Fruit fly (Drosophila melanogaster) whole organism, pupa: ENCODE data around the gene vn.

Source experiments
- CG10348 ChIP-seq: fragments of 200-800 bp; sonication (Bioruptor generic); IDR thresholded peaks from 2 replicates; pipeline ENCODE4 v1.3.6; 2022; ENCODE audit warnings: missing biosample characterization, missing genetic modification characterization
- CG17806 ChIP-seq: fragments of 200-800 bp; sonication (Bioruptor generic); optimal IDR thresholded peaks from 2 replicates; lab custom pipeline; 2018; ENCODE audit warnings: missing biosample characterization, mild to moderate bottlenecking, missing genetic modification characterization, moderate library complexity
- gl ChIP-seq: fragments of 200-800 bp; sonication (Bioruptor generic); optimal IDR thresholded peaks from 2 replicates; lab custom pipeline; 2018; ENCODE audit warnings: missing biosample characterization, mild to moderate bottlenecking, missing genetic modification characterization
- rn ChIP-seq: fragments of 200-800 bp; sonication (Bioruptor generic); IDR thresholded peaks from 2 replicates; pipeline ENCODE4 v1.3.6; 2022; ENCODE audit warnings: missing biosample characterization, missing genetic modification characterization

DNA sequence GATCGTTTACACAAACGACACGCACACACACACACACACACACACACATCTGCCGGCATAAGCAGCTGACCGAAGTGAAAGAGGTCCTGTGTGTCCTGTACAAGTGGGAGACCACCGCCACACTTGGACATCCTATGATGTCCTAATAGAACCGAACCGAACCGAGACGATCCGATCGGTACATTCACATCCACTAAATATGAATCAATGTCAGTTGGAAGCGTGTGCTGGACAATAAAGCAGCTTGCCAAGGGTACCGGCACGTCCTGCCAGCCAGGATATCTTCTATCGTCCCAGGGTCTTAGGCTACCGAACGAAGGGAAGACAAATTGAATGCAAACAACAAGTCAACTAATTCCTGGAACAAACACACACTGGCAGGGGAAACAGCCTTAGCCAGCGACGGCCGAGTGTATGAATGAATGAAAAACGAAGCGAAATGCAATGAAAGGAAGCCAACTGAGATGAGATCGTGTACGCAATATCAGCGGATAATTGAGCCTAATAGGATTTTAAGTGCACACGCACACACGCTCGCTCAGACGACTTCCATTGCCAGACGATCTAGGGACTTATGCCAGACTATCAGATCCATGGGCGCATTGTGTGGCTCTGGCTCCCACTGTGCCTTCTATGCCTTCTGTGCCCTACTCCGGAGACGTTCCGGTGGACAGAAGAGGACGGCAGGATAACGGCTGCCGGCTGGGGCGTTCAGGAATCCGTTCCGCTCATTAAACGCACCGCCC lies 10.8 kb upstream of the vn start:
- no peak for TF ChIP-seq gl (tag; lab: Kevin White, UChicago)
- TF ChIP-seq rn: no peak
- TF ChIP-seq CG10348 (GFP tag; lab: Robert Waterston, UW): no peak
- no peak for TF ChIP-seq CG17806 (tag; lab: Kevin White, UChicago)
